Fruit fly (Drosophila melanogaster) whole organism, adult: ENCODE data around the gene SCAR.

Experiments used
- CG14711 ChIP-seq: fragments of 200-800 bp; sonication (Bioruptor generic); optimal IDR thresholded peaks from 2 replicates; lab custom pipeline; 2018; ENCODE audit warnings: missing biosample characterization, mild to moderate bottlenecking, missing genetic modification characterization, moderate library complexity
- CG1620 ChIP-seq: fragments of 200-800 bp; sonication (Bioruptor generic); optimal IDR thresholded peaks from 2 replicates; lab custom pipeline; 2016; ENCODE audit warnings: missing biosample characterization, missing genetic modification characterization
- CG7045 ChIP-seq: fragments of 200-800 bp; sonication (Bioruptor generic); optimal IDR thresholded peaks from 2 replicates; lab custom pipeline; 2017; ENCODE audit warnings: missing biosample characterization, mild to moderate bottlenecking, missing genetic modification characterization
- CG7101 ChIP-seq: fragments of 200-800 bp; sonication (Bioruptor generic); optimal IDR thresholded peaks from 2 replicates; lab custom pipeline; 2018; ENCODE audit warnings: missing biosample characterization, mild to moderate bottlenecking, missing genetic modification characterization, moderate library complexity
- Clk ChIP-seq: fragments of 200-800 bp; sonication (Bioruptor generic); optimal IDR thresholded peaks from 2 replicates; lab custom pipeline; 2017; ENCODE audit warnings: missing biosample characterization, missing genetic modification characterization
- bab1 ChIP-seq: fragments of 200-800 bp; sonication (Bioruptor generic); optimal IDR thresholded peaks from 3 replicates; lab custom pipeline; 2019; ENCODE audit warnings: missing biosample characterization, mild to moderate bottlenecking, missing genetic modification characterization, moderate library complexity
- cic ChIP-seq: fragments of 200-800 bp; sonication (Bioruptor generic); optimal IDR thresholded peaks from 2 replicates; lab custom pipeline; 2017; ENCODE audit warnings: missing biosample characterization, mild to moderate bottlenecking, missing genetic modification characterization, moderate library complexity
- ovo ChIP-seq: fragments of 200-800 bp; sonication (Bioruptor generic); optimal IDR thresholded peaks from 2 replicates; lab custom pipeline; 2016; ENCODE audit warnings: missing biosample characterization, missing genetic modification characterization
- pad ChIP-seq: fragments of 200-800 bp; sonication (Bioruptor generic); optimal IDR thresholded peaks from 3 replicates; lab custom pipeline; 2017; ENCODE audit warnings: missing biosample characterization, missing genetic modification characterization, mild to moderate bottlenecking, moderate library complexity, missing genetic modification reagents
- toe ChIP-seq: fragments of 200-800 bp; sonication (Bioruptor generic); optimal IDR thresholded peaks from 2 replicates; lab custom pipeline; 2016; ENCODE audit warnings: missing biosample characterization, missing genetic modification characterization

- TF ChIP-seq toe (no peak), Clk (no peak), CG7101 (no peak), cic (GFP tag; lab: Kevin White, UChicago) (no peak), CG7045 (GFP tag; lab: Kevin White, UChicago) (no peak), CG14711 (tag; lab: Kevin White, UChicago) (peak; percentile 2), bab1 (GFP tag; lab: Kevin White, UChicago) (peak; percentile 50), ovo (GFP tag; lab: Kevin White, UChicago) (peak; percentile 39), CG1620 (GFP tag; lab: Kevin White, UChicago) (peak; percentile 32), pad (GFP tag; lab: Kevin White, UChicago) (peak; percentile 25)
Observed at dm6 chr2L:10989162-10989561, 12.6 kb downstream of the SCAR start, which contains the start of gene TTLL4A.
